Worm (Caenorhabditis elegans) whole organism, L4 larva: ENCODE data around the gene rbc-2.

Experiments used
- F44E2.7 ChIP-seq: fragments of 200-800 bp; sonication (Bioruptor generic); IDR thresholded peaks from 2 replicates; pipeline ENCODE4 v2.1.2; 2022; ENCODE audit warnings: missing genetic modification characterization, missing compliant biosample characterization
- R02D3.7 ChIP-seq: fragments of 150-350 bp; sonication (generic microtip); optimal IDR thresholded peaks from 3 replicates; lab custom pipeline; 2014; ENCODE audit warnings: missing biosample characterization, missing genetic modification characterization
- T26A8.4 ChIP-seq: fragments of 200-800 bp; sonication (Bioruptor generic); IDR thresholded peaks from 2 replicates; pipeline ENCODE4 v1.3.6; 2022; ENCODE audit warnings: missing genetic modification characterization, missing compliant biosample characterization
- ZK337.2 ChIP-seq: fragments of 200-800 bp; sonication (Bioruptor generic); IDR thresholded peaks from 2 replicates; pipeline ENCODE4 v1.3.6; 2022; ENCODE audit warnings: missing genetic modification reagents, missing genetic modification characterization, missing compliant biosample characterization
- aha-1 ChIP-seq: fragments of 150-350 bp; peaks from one replicate; lab custom pipeline; 2014; ENCODE audit warnings: missing biosample characterization, missing genetic modification characterization
- aly-2 ChIP-seq: sonication (generic microtip); optimal IDR thresholded peaks from 2 replicates; lab custom pipeline; 2018; ENCODE audit warnings: missing biosample characterization, missing genetic modification characterization
- arid-1 ChIP-seq: fragments of 200-800 bp; sonication (Bioruptor generic); conservative IDR thresholded peaks from 2 replicates; pipeline ENCODE4 v1.3.6; 2022; ENCODE audit warnings: missing genetic modification reagents, missing genetic modification characterization, missing compliant biosample characterization
- ceh-20 ChIP-seq: fragments of 200-800 bp; sonication (Bioruptor generic); IDR thresholded peaks from 2 replicates; pipeline ENCODE4 v1.3.6; 2022; ENCODE audit warnings: missing genetic modification reagents, missing genetic modification characterization, missing compliant biosample characterization
- ceh-28 ChIP-seq: fragments of 150-350 bp; optimal IDR thresholded peaks from 2 replicates; lab custom pipeline; 2014; ENCODE audit warnings: missing biosample characterization, missing genetic modification reagents, missing genetic modification characterization
- ceh-32 ChIP-seq: sonication (generic microtip); optimal IDR thresholded peaks from 2 replicates; lab custom pipeline; 2016; ENCODE audit warnings: mild to moderate bottlenecking, missing genetic modification characterization, missing compliant biosample characterization; ENCODE audit not compliant: poor library complexity
- ceh-44 ChIP-seq: fragments of 200-800 bp; sonication (Bioruptor generic); IDR thresholded peaks from 2 replicates; pipeline ENCODE4 v1.3.6; 2022; ENCODE audit warnings: missing genetic modification reagents, missing genetic modification characterization, missing compliant biosample characterization
- cey-2 ChIP-seq: sonication (generic microtip); optimal IDR thresholded peaks from 3 replicates; lab custom pipeline; 2017; ENCODE audit warnings: missing genetic modification characterization, mild to moderate bottlenecking, missing compliant biosample characterization, antibody characterized with exemption, borderline replicate concordance; ENCODE audit not compliant: insufficient read depth
- daf-12 ChIP-seq: fragments of 150-350 bp; optimal IDR thresholded peaks from 2 replicates; lab custom pipeline; 2014; ENCODE audit warnings: missing biosample characterization, missing genetic modification reagents, missing genetic modification characterization
- daf-16 ChIP-seq, 3 experiments: sonication (generic microtip); optimal IDR thresholded peaks; 2 replicates each; lab custom pipeline; 2016 to 2017; ENCODE audit warnings: missing genetic modification characterization in 3 of 3, missing genetic modification reagents in 3 of 3, mild to moderate bottlenecking in 2 of 3, missing compliant biosample characterization in 2 of 3, missing biosample characterization in 1 of 3, moderate library complexity in 1 of 3
- daf-19 ChIP-seq: fragments of 200-800 bp; sonication (Bioruptor generic); conservative IDR thresholded peaks from 2 replicates; pipeline ENCODE4 v1.3.6; 2022; ENCODE audit warnings: missing genetic modification characterization, missing compliant biosample characterization
- dmd-6 ChIP-seq: fragments of 200-800 bp; sonication (Bioruptor generic); IDR thresholded peaks from 2 replicates; pipeline ENCODE4 v1.3.6; 2022; ENCODE audit warnings: missing genetic modification reagents, missing genetic modification characterization, missing compliant biosample characterization
- dpl-1 ChIP-seq: fragments of 150-350 bp; optimal IDR thresholded peaks from 2 replicates; lab custom pipeline; 2014; ENCODE audit warnings: missing biosample characterization, missing genetic modification reagents, missing genetic modification characterization
- dve-1 ChIP-seq: sonication (generic microtip); optimal IDR thresholded peaks from 2 replicates; lab custom pipeline; 2017; ENCODE audit warnings: antibody characterized with exemption, mild to moderate bottlenecking, missing genetic modification characterization, missing compliant biosample characterization; ENCODE audit not compliant: insufficient read depth
- egl-27 ChIP-seq: sonication (generic microtip); optimal IDR thresholded peaks from 3 replicates; lab custom pipeline; 2017; ENCODE audit warnings: missing biosample characterization, missing genetic modification reagents, missing genetic modification characterization
- egl-43 ChIP-seq: fragments of 200-800 bp; sonication (Bioruptor generic); IDR thresholded peaks from 2 replicates; pipeline ENCODE4 v1.3.6; 2022; ENCODE audit warnings: missing genetic modification reagents, missing genetic modification characterization, missing compliant biosample characterization
- fos-1 ChIP-seq: fragments of 150-350 bp; optimal IDR thresholded peaks from 2 replicates; lab custom pipeline; 2014; ENCODE audit warnings: missing biosample characterization, missing genetic modification characterization
- hif-1 ChIP-seq, 2 experiments: sonication (generic microtip); optimal IDR thresholded peaks; 2 replicates each; lab custom pipeline; 2016 to 2017; ENCODE audit warnings: missing compliant biosample characterization in 2 of 2, missing genetic modification characterization in 2 of 2, missing genetic modification reagents in 2 of 2, missing genotype in 2 of 2, mild to moderate bottlenecking in 1 of 2
- hlh-11 ChIP-seq: fragments of 200-800 bp; sonication (Bioruptor generic); optimal IDR thresholded peaks from 2 replicates; lab custom pipeline; 2018; ENCODE audit warnings: mild to moderate bottlenecking, missing genetic modification characterization, missing compliant biosample characterization
- hlh-30 ChIP-seq: sonication (generic microtip); optimal IDR thresholded peaks from 2 replicates; lab custom pipeline; 2017; ENCODE audit warnings: antibody characterized with exemption, mild to moderate bottlenecking, missing genetic modification characterization, missing compliant biosample characterization; ENCODE audit not compliant: insufficient read depth
- lim-7 ChIP-seq: fragments of 200-800 bp; sonication (Bioruptor generic); IDR thresholded peaks from 2 replicates; pipeline ENCODE4 v1.3.6; 2022; ENCODE audit warnings: missing genetic modification characterization, missing compliant biosample characterization
- lin-13 ChIP-seq: fragments of 150-350 bp; optimal IDR thresholded peaks from 2 replicates; lab custom pipeline; 2014; ENCODE audit warnings: missing biosample characterization, missing genetic modification reagents, missing genetic modification characterization
- lin-38 ChIP-seq: fragments of 200-800 bp; sonication (Bioruptor generic); IDR thresholded peaks from 2 replicates; pipeline ENCODE4 v1.3.6; 2022; ENCODE audit warnings: missing genetic modification reagents, missing genetic modification characterization, missing compliant biosample characterization
- madf-9 ChIP-seq: fragments of 200-800 bp; sonication (Bioruptor generic); conservative IDR thresholded peaks from 2 replicates; pipeline ENCODE4 v1.3.6; 2022; ENCODE audit warnings: missing genetic modification reagents, missing genetic modification characterization, missing compliant biosample characterization
- mdl-1 ChIP-seq, 2 experiments: fragments of 150-350 bp in 1 of 2; sonication (generic microtip) in 1 of 2; optimal IDR thresholded peaks; 2 replicates each; lab custom pipeline; 2014 to 2017; ENCODE audit warnings: missing biosample characterization in 2 of 2, missing genetic modification characterization in 2 of 2
- mep-1 ChIP-seq: fragments of 150-350 bp; sonication (generic microtip); optimal IDR thresholded peaks from 3 replicates; lab custom pipeline; 2014; ENCODE audit warnings: missing biosample characterization, missing genetic modification characterization
- mxl-3 ChIP-seq: fragments of 200-800 bp; sonication (Bioruptor generic); optimal IDR thresholded peaks from 2 replicates; lab custom pipeline; 2018; ENCODE audit warnings: mild to moderate bottlenecking, missing genetic modification characterization, missing compliant biosample characterization
- nhr-11 ChIP-seq: fragments of 150-350 bp; optimal IDR thresholded peaks from 2 replicates; lab custom pipeline; 2014; ENCODE audit warnings: missing biosample characterization, missing genetic modification characterization
- nhr-111 ChIP-seq: fragments of 200-800 bp; sonication (Bioruptor generic); optimal IDR thresholded peaks from 2 replicates; lab custom pipeline; 2018; ENCODE audit warnings: mild to moderate bottlenecking, missing genetic modification characterization, missing compliant biosample characterization
- nhr-25 ChIP-seq: sonication (generic microtip); optimal IDR thresholded peaks from 2 replicates; lab custom pipeline; 2017; ENCODE audit warnings: missing genetic modification characterization, mild to moderate bottlenecking, missing compliant biosample characterization, antibody characterized with exemption, moderate library complexity, borderline replicate concordance; ENCODE audit not compliant: insufficient read depth
- nhr-28 ChIP-seq: fragments of 150-350 bp; optimal IDR thresholded peaks from 2 replicates; lab custom pipeline; 2014; ENCODE audit warnings: missing biosample characterization, missing genetic modification characterization
- nhr-41 ChIP-seq: fragments of 200-800 bp; sonication (Bioruptor generic); IDR thresholded peaks from 2 replicates; pipeline ENCODE4 v1.3.6; 2022; ENCODE audit warnings: missing genetic modification reagents, missing genetic modification characterization, missing compliant biosample characterization
- nhr-6 ChIP-seq: fragments of 150-350 bp; optimal IDR thresholded peaks from 2 replicates; lab custom pipeline; 2014; ENCODE audit warnings: missing biosample characterization, missing genetic modification characterization
- nhr-76 ChIP-seq: fragments of 150-350 bp; optimal IDR thresholded peaks from 2 replicates; lab custom pipeline; 2014; ENCODE audit warnings: missing biosample characterization, missing genetic modification characterization
- pha-4 ChIP-seq, 2 experiments: fragments of 150-350 bp in 1 of 2; fragments of 200-800 bp in 1 of 2; sonication (Bioruptor generic) in 1 of 2; IDR thresholded peaks in 1 of 2; optimal IDR thresholded peaks in 1 of 2; 2 replicates each; pipeline versions ENCODE4 v1.3.6 to Lab custom; 2014 to 2022; ENCODE audit warnings: missing genetic modification characterization in 2 of 2, missing genetic modification reagents in 2 of 2, missing biosample characterization in 1 of 2, missing compliant biosample characterization in 1 of 2
- pqm-1 ChIP-seq: sonication (generic microtip); optimal IDR thresholded peaks from 2 replicates; lab custom pipeline; 2017; ENCODE audit warnings: missing biosample characterization, missing genetic modification characterization
- saeg-2 ChIP-seq: fragments of 200-800 bp; sonication (Bioruptor generic); IDR thresholded peaks from 2 replicates; pipeline ENCODE4 v1.3.6; 2022; ENCODE audit warnings: missing genetic modification reagents, missing genetic modification characterization, missing compliant biosample characterization
- set-16 ChIP-seq: fragments of 200-800 bp; sonication (Bioruptor generic); IDR thresholded peaks from 2 replicates; pipeline ENCODE4 v1.3.6; 2022; ENCODE audit warnings: missing genetic modification reagents, missing genetic modification characterization, missing compliant biosample characterization
- spr-3 ChIP-seq: fragments of 200-800 bp; sonication (Bioruptor generic); optimal IDR thresholded peaks from 2 replicates; lab custom pipeline; 2018; ENCODE audit warnings: mild to moderate bottlenecking, missing genetic modification characterization, missing compliant biosample characterization
- unc-130 ChIP-seq: sonication (generic microtip); optimal IDR thresholded peaks from 2 replicates; lab custom pipeline; 2016; ENCODE audit warnings: missing genetic modification reagents, missing genetic modification characterization, missing compliant biosample characterization

Gene rbc-2

DNA sequence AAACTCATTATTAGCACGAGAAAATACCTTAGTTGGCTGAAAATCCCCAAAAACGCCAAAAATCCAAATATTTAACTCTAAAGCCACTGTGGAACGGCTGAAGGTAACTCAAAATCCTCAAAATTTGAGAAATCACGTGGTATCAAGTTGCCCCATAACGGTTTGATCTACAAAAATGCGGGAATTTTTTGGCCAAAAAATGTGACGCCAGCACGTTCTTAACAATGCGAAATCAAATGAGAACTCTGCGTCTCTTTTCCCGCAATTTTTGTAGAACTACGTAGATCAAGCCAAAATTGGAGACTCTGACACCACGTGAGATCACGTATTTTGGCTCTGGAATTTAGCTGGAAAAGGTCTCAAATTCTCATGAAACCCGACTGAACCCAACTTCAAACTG lies 53.7 kb downstream of the rbc-2 start (continued):
- TF ChIP-seq nhr-11 (tag; lab: Kevin White, UChicago) (no peak), nhr-6 (no peak)

DNA sequence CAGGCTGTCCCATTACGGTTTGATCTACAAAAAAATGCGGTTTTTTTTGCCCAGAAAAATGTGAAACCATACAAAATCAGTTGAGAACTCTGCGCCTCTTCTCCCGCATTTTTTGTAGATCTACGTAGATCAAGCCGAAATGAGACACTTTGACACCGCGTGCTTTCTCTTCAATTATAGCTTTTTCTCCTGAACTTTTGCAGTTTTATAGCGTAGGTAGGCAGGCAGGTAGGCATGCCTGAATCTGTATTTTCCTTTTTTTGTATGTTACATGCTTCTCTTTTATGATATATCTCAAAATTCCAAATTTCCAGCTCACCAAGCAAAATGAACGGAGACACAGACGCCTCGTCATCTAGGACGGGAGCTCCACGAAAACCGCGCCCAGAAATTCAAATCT lies 54.9 kb downstream of the rbc-2 start, which contains the start of gene smg-6:
smg-6 (plus strand) TSS at position 301 of the 400 bp plus-strand sequence.
- no peak for TF ChIP-seq fos-1 (tag; lab: Kevin White, UChicago)
- TF ChIP-seq nhr-76, result no peak
- no peak for TF ChIP-seq R02D3.7
- no peak for TF ChIP-seq cey-2 (tag; lab: Kevin White, UChicago)
- no peak for TF ChIP-seq hlh-30 (tag; lab: Kevin White, UChicago)
- no peak for TF ChIP-seq madf-9 (GFP tag; lab: Robert Waterston, UW)
- no peak for TF ChIP-seq lin-13 (GFP tag; lab: Kevin White, UChicago)
- TF ChIP-seq pqm-1 (tag; lab: Kevin White, UChicago), result no peak
- TF ChIP-seq unc-130 (GFP tag; lab: Kevin White, UChicago), result no peak
- TF ChIP-seq nhr-41, result no peak
- no peak for TF ChIP-seq lin-38 (GFP tag; lab: Robert Waterston, UW)
- no peak for TF ChIP-seq dve-1 (tag; lab: Kevin White, UChicago)

DNA sequence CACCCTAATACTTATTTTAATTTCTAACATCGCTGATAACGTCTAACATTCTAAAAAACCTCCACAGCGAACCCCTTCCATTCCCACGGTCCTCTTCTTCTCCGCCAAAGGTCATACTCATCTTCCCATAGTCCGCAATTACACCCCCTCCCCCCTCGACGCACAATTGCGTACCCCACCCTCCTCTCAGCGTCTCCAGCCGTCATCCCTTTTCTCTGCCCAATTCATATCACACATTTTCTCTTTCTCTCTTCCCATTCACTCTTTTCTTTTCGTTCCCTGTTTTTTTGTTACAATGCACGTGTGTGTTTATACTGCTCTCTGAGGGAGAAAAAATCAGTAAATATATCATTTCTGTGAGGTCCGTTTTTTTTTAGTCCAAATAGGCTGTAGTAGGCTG lies 56.6 kb downstream of the rbc-2 start:
- TF ChIP-seq ceh-44 (no peak), nhr-25 (tag; lab: Kevin White, UChicago) (no peak), saeg-2 (GFP tag; lab: Robert Waterston, UW) (no peak), arid-1 (GFP tag; lab: Robert Waterston, UW) (0 out of 2 replicates have a peak, but pooled peaks have one; percentile 23), F44E2.7 (GFP tag; lab: Robert Waterston, UW) (no peak), mxl-3 (GFP tag; lab: Kevin White, UChicago) (peak; percentile 87), egl-43 (GFP tag; lab: Robert Waterston, UW) (peak; percentile 48; the same call in 1 of the 2 replicates), lin-38 (GFP tag; lab: Robert Waterston, UW) (peak; percentile 61), daf-16 (GFP tag; optimal IDR thresholded peaks at IDR 0.05; lab: Kevin White, UChicago) (no peak), daf-16 (tag; optimal IDR thresholded peaks at IDR 0.05; lab: Kevin White, UChicago) (peak; percentile 47), ZK337.2 (GFP tag; lab: Robert Waterston, UW) (peak; percentile 40; the same call in 1 of the 2 replicates), ceh-32 (no peak), hlh-11 (tag; lab: Kevin White, UChicago) (peak; percentile 77), spr-3 (no peak), nhr-6 (peak; percentile 39), ceh-20 (GFP tag; lab: Robert Waterston, UW) (0 out of 2 replicates have a peak, but pooled peaks have one; percentile 37), mdl-1 (tag; optimal IDR thresholded peaks at IDR 0.05; lab: Kevin White, UChicago) (peak; percentile 33 to 92), nhr-28 (peak; percentile 70), hlh-30 (tag; lab: Kevin White, UChicago) (peak; percentile 83), dmd-6 (GFP tag; lab: Robert Waterston, UW) (peak; percentile 37), mep-1 (tag; lab: Kevin White, UChicago) (peak; percentile 85), lim-7 (GFP tag; lab: Robert Waterston, UW) (0 out of 2 replicates have a peak, but pooled peaks have one; percentile 12), aly-2 (tag; lab: Kevin White, UChicago) (no peak), lin-13 (GFP tag; lab: Kevin White, UChicago) (peak; percentile 54), daf-19 (GFP tag; lab: Robert Waterston, UW) (no peak), set-16 (peak; percentile 38; the same call in 1 of the 2 replicates), aha-1 (tag; lab: Kevin White, UChicago) (peak; percentile 26), egl-27 (no peak), nhr-41 (no peak), nhr-111 (GFP tag; lab: Kevin White, UChicago) (no peak), T26A8.4 (GFP tag; lab: Robert Waterston, UW) (0 out of 2 replicates have a peak, but pooled peaks have one; percentile 32), dve-1 (tag; lab: Kevin White, UChicago) (peak; percentile 53), pha-4 (GFP tag; IDR thresholded peaks at IDR 0.05; lab: Robert Waterston, UW) (no peak; the same call in 1 of the 2 replicates), pha-4 (tag; optimal IDR thresholded peaks at IDR 0.05; lab: Kevin White, UChicago) (peak; percentile 72), hif-1 (tag; optimal IDR thresholded peaks at IDR 0.05; lab: Kevin White, UChicago) (peak in 1 of 2 experiments; percentile 80), dpl-1 (GFP tag; lab: Kevin White, UChicago) (peak; percentile 57), daf-12 (no peak), ceh-28 (tag; lab: Kevin White, UChicago) (no peak)
